Worm (Caenorhabditis elegans) whole organism, L4 larva: ENCODE results near the gene lpr-2.

Experiments
- ZK546.5 ChIP-seq, 2 experiments: sonication (generic microtip); optimal IDR thresholded peaks; 2 replicates each; lab custom pipeline; 2017; ENCODE audit warnings: missing biosample characterization in 2 of 2, missing genetic modification characterization in 2 of 2
- ama-1 ChIP-seq: fragments of 150-350 bp; optimal IDR thresholded peaks from 2 replicates; lab custom pipeline; 2014; ENCODE audit warnings: inconsistent platforms, mixed read lengths
- daf-12 ChIP-seq: fragments of 150-350 bp; optimal IDR thresholded peaks from 2 replicates; lab custom pipeline; 2014; ENCODE audit warnings: missing biosample characterization, missing genetic modification reagents, missing genetic modification characterization
- jun-1 ChIP-seq: fragments of 150-350 bp; optimal IDR thresholded peaks from 2 replicates; lab custom pipeline; 2014; ENCODE audit warnings: missing biosample characterization, missing genetic modification reagents, missing genetic modification characterization
- nhr-76 ChIP-seq: fragments of 150-350 bp; optimal IDR thresholded peaks from 2 replicates; lab custom pipeline; 2014; ENCODE audit warnings: missing biosample characterization, missing genetic modification characterization
- nhr-77 ChIP-seq: fragments of 150-350 bp; optimal IDR thresholded peaks from 2 replicates; lab custom pipeline; 2014; ENCODE audit warnings: missing biosample characterization, missing genetic modification characterization
- pha-4 ChIP-seq, 2 experiments: fragments of 150-350 bp in 1 of 2; fragments of 200-800 bp in 1 of 2; sonication (Bioruptor generic) in 1 of 2; IDR thresholded peaks in 1 of 2; optimal IDR thresholded peaks in 1 of 2; 2 replicates each; pipeline versions ENCODE4 v1.3.6 to Lab custom; 2014 to 2022; ENCODE audit warnings: missing genetic modification characterization in 2 of 2, missing genetic modification reagents in 2 of 2, missing biosample characterization in 1 of 2, missing compliant biosample characterization in 1 of 2
- snpc-4 ChIP-seq: fragments of 150-350 bp; optimal IDR thresholded peaks from 2 replicates; lab custom pipeline; 2014; ENCODE audit warnings: missing biosample characterization, missing genetic modification characterization
- zag-1 ChIP-seq: fragments of 150-350 bp; optimal IDR thresholded peaks from 2 replicates; lab custom pipeline; 2014; ENCODE audit warnings: missing biosample characterization, missing genetic modification characterization
- zip-11 ChIP-seq: fragments of 200-800 bp; sonication (Bioruptor generic); IDR thresholded peaks from 2 replicates; pipeline ENCODE4 v1.3.6; 2022; ENCODE audit warnings: missing genetic modification characterization, missing compliant biosample characterization

DNA sequence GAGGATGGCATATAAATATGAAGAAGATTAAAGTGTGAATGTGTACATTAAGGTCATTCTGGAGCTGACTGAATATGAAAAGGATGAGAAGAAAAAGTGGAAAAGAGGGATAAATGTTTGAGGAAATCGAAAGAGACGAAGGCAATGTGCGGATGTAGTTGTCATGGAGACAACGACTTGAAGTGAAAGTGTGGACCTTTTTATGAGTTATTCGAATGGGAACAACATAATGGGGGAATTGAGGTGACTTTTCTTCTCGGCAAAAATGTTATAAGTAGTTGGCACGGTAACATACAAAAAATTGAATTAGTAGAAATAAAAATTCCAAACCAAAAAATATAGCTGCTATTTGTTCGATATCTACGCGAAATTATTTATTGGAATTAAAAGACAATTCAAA is 22.1 kb downstream of the lpr-2 start, which contains the start of gene dyf-18:
- TF ChIP-seq nhr-76 (no peak), ZK546.5 (tag; optimal IDR thresholded peaks at IDR 0.05; lab: Kevin White, UChicago) (no peak), daf-12 (tag; lab: Kevin White, UChicago) (no peak), nhr-77 (no peak), snpc-4 (tag; lab: Kevin White, UChicago) (no peak), zip-11 (GFP tag; lab: Robert Waterston, UW) (no peak), jun-1 (tag; lab: Kevin White, UChicago) (no peak), zag-1 (tag; lab: Kevin White, UChicago) (no peak), ama-1 (lab: Kevin White, UChicago) (no peak), pha-4 (GFP tag; IDR thresholded peaks at IDR 0.05; lab: Robert Waterston, UW) (no peak), pha-4 (tag; optimal IDR thresholded peaks at IDR 0.05; lab: Kevin White, UChicago) (no peak)
